Worm (Caenorhabditis elegans) whole organism, late embryonic: Measurements from ENCODE around the gene fbxa-169.

Source experiments
- K02D7.2 ChIP-seq: sonication (generic microtip); optimal IDR thresholded peaks from 2 replicates; lab custom pipeline; 2017; ENCODE audit warnings: mild to moderate bottlenecking, missing genetic modification characterization, missing compliant biosample characterization
- Y22D7AL.16 ChIP-seq: sonication (generic microtip); optimal IDR thresholded peaks from 2 replicates; lab custom pipeline; 2016; ENCODE audit warnings: missing genetic modification characterization, missing compliant biosample characterization
- ahr-1 ChIP-seq: sonication (generic microtip); optimal IDR thresholded peaks from 2 replicates; lab custom pipeline; 2016; ENCODE audit warnings: missing genetic modification characterization, missing compliant biosample characterization
- ama-1 ChIP-seq: fragments of 150-350 bp; optimal IDR thresholded peaks from 2 replicates; lab custom pipeline; 2014
- ceh-14 ChIP-seq: sonication (generic microtip); optimal IDR thresholded peaks from 2 replicates; lab custom pipeline; 2016; ENCODE audit warnings: missing genotype, missing genetic modification characterization, missing compliant biosample characterization
- ceh-18 ChIP-seq: sonication (generic microtip); optimal IDR thresholded peaks from 2 replicates; lab custom pipeline; 2016; ENCODE audit warnings: missing genetic modification characterization, missing compliant biosample characterization
- ceh-19 ChIP-seq: fragments of 200-800 bp; sonication (Bioruptor generic); optimal IDR thresholded peaks from 2 replicates; lab custom pipeline; 2018; ENCODE audit warnings: mild to moderate bottlenecking, missing genetic modification characterization, missing compliant biosample characterization
- ceh-24 ChIP-seq: sonication (generic microtip); optimal IDR thresholded peaks from 2 replicates; lab custom pipeline; 2016; ENCODE audit warnings: mild to moderate bottlenecking, missing genetic modification characterization, missing compliant biosample characterization
- ceh-30 ChIP-seq: fragments of 150-350 bp; optimal IDR thresholded peaks from 2 replicates; lab custom pipeline; 2014; ENCODE audit warnings: missing biosample characterization, missing genetic modification characterization
- ceh-31 ChIP-seq: sonication (generic microtip); optimal IDR thresholded peaks from 2 replicates; lab custom pipeline; 2016; ENCODE audit warnings: missing genetic modification characterization, missing compliant biosample characterization
- ceh-34 ChIP-seq: sonication (generic microtip); optimal IDR thresholded peaks from 2 replicates; lab custom pipeline; 2016; ENCODE audit warnings: mild to moderate bottlenecking, missing genetic modification characterization, missing compliant biosample characterization
- ceh-9 ChIP-seq: sonication (generic microtip); optimal IDR thresholded peaks from 2 replicates; lab custom pipeline; 2016; ENCODE audit warnings: mild to moderate bottlenecking, missing genetic modification characterization, inconsistent platforms, missing compliant biosample characterization
- che-1 ChIP-seq: sonication (generic microtip); optimal IDR thresholded peaks from 2 replicates; lab custom pipeline; 2016; ENCODE audit warnings: mild to moderate bottlenecking, missing genetic modification characterization, missing compliant biosample characterization
- dmd-4 ChIP-seq: sonication (generic microtip); optimal IDR thresholded peaks from 2 replicates; lab custom pipeline; 2016; ENCODE audit warnings: borderline replicate concordance, missing genetic modification characterization, missing compliant biosample characterization
- elt-2 ChIP-seq: sonication (generic microtip); optimal IDR thresholded peaks from 2 replicates; lab custom pipeline; 2016; ENCODE audit warnings: missing genetic modification reagents, missing genetic modification characterization, missing compliant biosample characterization
- ets-4 ChIP-seq: sonication (generic microtip); optimal IDR thresholded peaks from 2 replicates; lab custom pipeline; 2016; ENCODE audit warnings: missing genetic modification characterization, missing compliant biosample characterization
- eyg-1 ChIP-seq: sonication (generic microtip); optimal IDR thresholded peaks from 2 replicates; lab custom pipeline; 2016; ENCODE audit warnings: missing genotype, missing genetic modification characterization, missing compliant biosample characterization
- fkh-10 ChIP-seq: fragments of 150-350 bp; optimal IDR thresholded peaks from 2 replicates; lab custom pipeline; 2014; ENCODE audit warnings: missing biosample characterization, missing genetic modification reagents, missing genetic modification characterization
- gmeb-2 ChIP-seq: sonication (generic microtip); optimal IDR thresholded peaks from 2 replicates; lab custom pipeline; 2016; ENCODE audit warnings: missing genetic modification characterization, inconsistent platforms, missing compliant biosample characterization
- hlh-6 ChIP-seq: sonication (generic microtip); optimal IDR thresholded peaks from 2 replicates; lab custom pipeline; 2016; ENCODE audit warnings: missing genotype, missing genetic modification characterization, missing compliant biosample characterization
- hlh-8 ChIP-seq: sonication (generic microtip); optimal IDR thresholded peaks from 2 replicates; lab custom pipeline; 2016; ENCODE audit warnings: missing genotype, missing genetic modification characterization, missing compliant biosample characterization
- mec-3 ChIP-seq: sonication (generic microtip); optimal IDR thresholded peaks from 2 replicates; lab custom pipeline; 2016; ENCODE audit warnings: borderline replicate concordance, missing genetic modification characterization, missing compliant biosample characterization
- nfya-1 ChIP-seq: sonication (generic microtip); optimal IDR thresholded peaks from 2 replicates; lab custom pipeline; 2017; ENCODE audit warnings: missing genetic modification characterization, mild to moderate bottlenecking, missing compliant biosample characterization, antibody characterized with exemption, moderate library complexity
- nhr-11 ChIP-seq: fragments of 150-350 bp; optimal IDR thresholded peaks from 2 replicates; lab custom pipeline; 2014; ENCODE audit warnings: missing biosample characterization, missing genetic modification characterization
- pag-3 ChIP-seq: sonication (generic microtip); optimal IDR thresholded peaks from 2 replicates; lab custom pipeline; 2016; ENCODE audit warnings: missing compliant biosample characterization, missing genetic modification characterization, borderline replicate concordance
- pha-4 ChIP-seq: fragments of 150-350 bp; optimal IDR thresholded peaks from 2 replicates; lab custom pipeline; 2018; ENCODE audit warnings: missing biosample characterization, missing genetic modification reagents, missing genetic modification characterization
- pqm-1 ChIP-seq: sonication (generic microtip); optimal IDR thresholded peaks from 2 replicates; lab custom pipeline; 2016; ENCODE audit warnings: missing genetic modification characterization, missing compliant biosample characterization
- ref-2 ChIP-seq: sonication (generic microtip); optimal IDR thresholded peaks from 2 replicates; lab custom pipeline; 2016; ENCODE audit warnings: missing genetic modification characterization, missing compliant biosample characterization
- rnt-1 ChIP-seq: sonication (generic microtip); optimal IDR thresholded peaks from 2 replicates; lab custom pipeline; 2016; ENCODE audit warnings: missing genetic modification characterization, missing compliant biosample characterization
- sdc-2 ChIP-seq: sonication (generic microtip); optimal IDR thresholded peaks from 2 replicates; lab custom pipeline; 2016; ENCODE audit warnings: missing genotype, missing genetic modification characterization, missing compliant biosample characterization
- sox-2 ChIP-seq: fragments of 200-800 bp; sonication (Bioruptor generic); IDR thresholded peaks from 2 replicates; pipeline ENCODE4 v1.3.6; 2022; ENCODE audit warnings: missing genetic modification reagents, missing genetic modification characterization, missing compliant biosample characterization
- sox-4 ChIP-seq: sonication (generic microtip); optimal IDR thresholded peaks from 2 replicates; lab custom pipeline; 2017; ENCODE audit warnings: mild to moderate bottlenecking, missing genetic modification characterization, inconsistent platforms, missing compliant biosample characterization
- syd-9 ChIP-seq: sonication (generic microtip); optimal IDR thresholded peaks from 2 replicates; lab custom pipeline; 2016; ENCODE audit warnings: mild to moderate bottlenecking, missing genetic modification characterization, moderate library complexity, missing compliant biosample characterization
- tbx-7 ChIP-seq: sonication (generic microtip); optimal IDR thresholded peaks from 2 replicates; lab custom pipeline; 2016; ENCODE audit warnings: missing genotype, missing genetic modification characterization, missing compliant biosample characterization
- unc-55 ChIP-seq: sonication (generic microtip); optimal IDR thresholded peaks from 2 replicates; lab custom pipeline; 2017; ENCODE audit warnings: missing biosample characterization, missing genetic modification reagents, missing genetic modification characterization
- zip-5 ChIP-seq: sonication (generic microtip); optimal IDR thresholded peaks from 2 replicates; lab custom pipeline; 2016; ENCODE audit warnings: missing genetic modification characterization, missing compliant biosample characterization
- ztf-16 ChIP-seq: sonication (generic microtip); optimal IDR thresholded peaks from 2 replicates; lab custom pipeline; 2017; ENCODE audit warnings: missing genetic modification characterization, missing compliant biosample characterization

fbxa-169 gene

DNA sequence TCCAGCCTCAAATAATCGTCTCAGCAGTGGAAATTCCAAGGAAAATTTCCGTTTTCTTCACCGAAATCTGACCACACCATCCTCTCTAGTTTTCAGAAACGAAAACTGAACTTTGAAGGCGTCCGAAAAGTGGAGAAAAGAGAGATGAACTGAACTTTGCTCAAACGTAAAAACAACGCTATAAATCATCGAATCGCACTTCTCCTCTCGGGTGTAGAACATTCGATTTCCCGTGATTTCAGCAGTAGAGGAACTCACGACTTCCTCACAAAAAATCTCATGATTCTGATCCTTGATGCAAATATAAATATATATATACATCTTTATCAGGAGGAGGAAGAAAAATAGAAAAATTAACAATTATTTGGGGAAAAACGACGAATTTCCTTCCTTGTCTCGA is 26.9 kb downstream of the fbxa-169 start:
- TF ChIP-seq hlh-8 (tag; lab: Kevin White, UChicago) (no peak), Y22D7AL.16 (tag; lab: Kevin White, UChicago) (no peak), che-1 (no peak), ref-2 (tag; lab: Kevin White, UChicago) (no peak), gmeb-2 (tag; lab: Kevin White, UChicago) (no peak), ztf-16 (tag; lab: Kevin White, UChicago) (no peak), fkh-10 (GFP tag; lab: Kevin White, UChicago) (no peak), pha-4 (no peak), ceh-34 (tag; lab: Kevin White, UChicago) (no peak), ceh-18 (tag; lab: Kevin White, UChicago) (no peak), unc-55 (GFP tag; lab: Kevin White, UChicago) (no peak), ahr-1 (tag; lab: Kevin White, UChicago) (no peak), zip-5 (tag; lab: Kevin White, UChicago) (no peak)

ce11 chrII:13677927-13678326 is 29.6 kb downstream of the fbxa-169 start:
- no peak for TF ChIP-seq K02D7.2 (tag; lab: Kevin White, UChicago)
- TF ChIP-seq hlh-8 (tag; lab: Kevin White, UChicago) = no peak
- no peak for TF ChIP-seq ets-4 (tag; lab: Kevin White, UChicago)
- TF ChIP-seq ceh-24 (tag; lab: Kevin White, UChicago) = no peak
- no peak for TF ChIP-seq pag-3 (tag; lab: Kevin White, UChicago)
- TF ChIP-seq nfya-1 (tag; lab: Kevin White, UChicago) = no peak
- no peak for TF ChIP-seq eyg-1
- TF ChIP-seq, all 69 proteins: peak for 0

DNA sequence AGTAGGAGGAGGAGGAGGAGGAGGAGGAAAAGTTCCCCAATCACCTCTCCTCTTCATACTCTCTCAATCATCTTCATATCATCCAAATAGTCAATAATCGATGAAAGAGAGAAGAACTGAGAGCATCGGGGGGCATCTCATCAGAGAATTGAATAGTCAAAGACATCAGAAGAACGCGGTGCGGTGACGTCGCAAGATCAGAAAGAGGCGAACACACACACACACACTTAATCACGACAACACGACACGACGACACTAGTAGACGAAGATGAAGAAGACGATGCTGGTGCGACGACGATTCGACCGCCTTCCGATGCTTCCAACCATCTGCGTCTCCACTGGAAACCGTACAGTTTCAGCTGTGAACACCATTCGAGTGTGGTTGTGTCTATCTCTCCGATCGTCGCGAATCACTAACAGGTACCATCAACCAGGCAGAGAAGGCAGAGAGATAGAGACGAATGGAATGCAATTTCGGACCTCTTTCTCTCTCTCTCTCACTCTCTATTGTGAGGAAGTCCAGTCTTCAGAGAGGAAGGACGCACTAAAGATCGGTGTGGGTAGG is 30.3 kb downstream of the fbxa-169 start:
- no peak for TF ChIP-seq syd-9 (tag; lab: Kevin White, UChicago)
- TF ChIP-seq ref-2 (tag; lab: Kevin White, UChicago) = peak; percentile 10

- TF ChIP-seq ama-1 (lab: Kevin White, UChicago) (no peak), ceh-14 (tag; lab: Kevin White, UChicago) (no peak), eyg-1 (no peak), nhr-11 (tag; lab: Kevin White, UChicago) (no peak)
Measured at ce11 chrII:13679775-13680320, 31.5 kb downstream of the fbxa-169 start.

DNA sequence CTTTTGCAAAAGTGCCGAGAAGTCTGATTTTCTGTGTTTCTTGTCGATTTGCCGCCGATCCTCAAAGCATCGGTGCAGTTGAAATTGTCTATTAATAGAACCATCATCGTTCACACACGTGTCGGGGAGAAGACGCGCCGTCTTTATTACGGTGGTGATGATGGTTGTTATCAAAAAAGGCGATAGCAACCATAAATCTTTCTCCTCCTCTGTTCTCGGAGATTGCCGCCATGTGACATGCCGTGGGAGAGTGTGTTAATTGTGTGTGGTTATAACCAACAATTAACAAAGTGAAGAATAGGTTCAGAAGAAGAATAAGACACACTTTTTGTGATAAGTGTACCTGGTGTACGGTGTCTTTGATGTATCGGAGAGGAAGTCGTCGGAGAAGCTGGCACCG is 32.7 kb downstream of the fbxa-169 start:
- TF ChIP-seq rnt-1 (tag; lab: Kevin White, UChicago) = no peak
- no peak for TF ChIP-seq pqm-1 (tag; lab: Kevin White, UChicago)
- no peak for TF ChIP-seq sox-2
- TF ChIP-seq pag-3 (tag; lab: Kevin White, UChicago) = no peak
- TF ChIP-seq unc-55 (GFP tag; lab: Kevin White, UChicago) = no peak
- TF ChIP-seq sox-4 (tag; lab: Kevin White, UChicago) = no peak
- TF ChIP-seq elt-2 = no peak
- TF ChIP-seq tbx-7 (tag; lab: Kevin White, UChicago) = no peak
- no peak for TF ChIP-seq ceh-30 (tag; lab: Kevin White, UChicago)
- no peak for TF ChIP-seq K02D7.2 (tag; lab: Kevin White, UChicago)

ce11 chrII:13685581-13685980 is 37.3 kb downstream of the fbxa-169 start:
- no peak for TF ChIP-seq ceh-19 (GFP tag; lab: Kevin White, UChicago)
- TF ChIP-seq ceh-31 (tag; lab: Kevin White, UChicago) = no peak
- no peak for TF ChIP-seq zip-5 (tag; lab: Kevin White, UChicago)
- no peak for TF ChIP-seq ceh-30 (tag; lab: Kevin White, UChicago)
- no peak for TF ChIP-seq hlh-6 (tag; lab: Kevin White, UChicago)
- no peak for TF ChIP-seq dmd-4 (tag; lab: Kevin White, UChicago)
- no peak for TF ChIP-seq mec-3
- TF ChIP-seq pqm-1 (tag; lab: Kevin White, UChicago) = no peak
- no peak for TF ChIP-seq ceh-9
- TF ChIP-seq sdc-2 (tag; lab: Kevin White, UChicago) = no peak
